Worm (Caenorhabditis elegans): ENCODE measurements around the gene scl-19.

DNA sequence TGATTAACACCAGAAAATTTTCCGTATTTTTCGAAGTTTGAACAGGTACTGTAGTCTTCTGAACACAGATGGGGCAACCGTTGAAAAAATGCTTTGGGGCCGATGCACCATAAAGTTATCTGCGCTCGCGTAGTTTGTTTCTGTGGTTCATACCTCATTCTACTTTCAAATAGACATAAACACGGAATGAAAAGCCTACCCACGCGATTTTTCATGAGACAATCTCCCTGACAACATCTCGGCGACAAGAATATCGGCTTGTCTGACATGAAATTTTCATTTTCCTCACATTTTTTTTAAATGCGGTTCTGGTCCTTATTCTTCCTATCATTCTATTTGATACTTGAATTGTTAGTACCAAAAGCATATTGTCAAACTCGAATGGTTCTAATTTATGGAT lies 41.0 kb downstream of the scl-19 start, which contains the start of gene clec-257:
- TF ChIP-seq ama-1 (optimal IDR thresholded peaks at IDR 0.05), result no peak
- no peak for TF ChIP-seq nhr-11 (tag; optimal IDR thresholded peaks at IDR 0.05)
- no peak for TF ChIP-seq ZK546.5 (tag; optimal IDR thresholded peaks at IDR 0.05)
- TF ChIP-seq elt-3 (tag; optimal IDR thresholded peaks at IDR 0.05), result no peak
- no peak for TF ChIP-seq C34F6.9 (tag; optimal IDR thresholded peaks at IDR 0.05)
- TF ChIP-seq zag-1 (tag; optimal IDR thresholded peaks at IDR 0.05), result no peak
- TF ChIP-seq egl-27 (tag; optimal IDR thresholded peaks at IDR 0.05), result no peak
- TF ChIP-seq sem-4 (tag; optimal IDR thresholded peaks at IDR 0.05), result no peak
- no peak for TF ChIP-seq R02D3.7 (tag; optimal IDR thresholded peaks at IDR 0.05)
- no peak for TF ChIP-seq mdl-1 (tag; optimal IDR thresholded peaks at IDR 0.05)
- TF ChIP-seq nhr-237 (tag; optimal IDR thresholded peaks at IDR 0.05), result no peak
- TF ChIP-seq F13H6.1 (tag; optimal IDR thresholded peaks at IDR 0.05), result no peak
- no peak for TF ChIP-seq alr-1 (tag; optimal IDR thresholded peaks at IDR 0.05)
- no peak for TF ChIP-seq lin-13 (GFP tag; optimal IDR thresholded peaks at IDR 0.05)
